Worm (Caenorhabditis elegans): ENCODE data around the gene pitp-1.

pitp-1 gene

ce11 chrIII:3520417-3520816 lies 9.2 kb downstream of the pitp-1 start (continued):
- TF ChIP-seq ztf-22 (GFP tag; optimal IDR thresholded peaks at IDR 0.05) (peak; percentile 50), nfyb-1 (GFP tag; IDR thresholded peaks at IDR 0.05) (no peak), hlh-26 (GFP tag; conservative IDR thresholded peaks at IDR 0.05) (no peak), sea-2 (GFP tag; IDR thresholded peaks at IDR 0.05) (no peak), lin-40 (tag; optimal IDR thresholded peaks at IDR 0.05) (peak; percentile 8), ztf-6 (GFP tag; IDR thresholded peaks at IDR 0.05) (no peak), F49E8.2 (tag; optimal IDR thresholded peaks at IDR 0.05; ENCODE audit: insufficient read depth) (no peak), cebp-1 (GFP tag; IDR thresholded peaks at IDR 0.05) (no peak), cebp-1 (tag; optimal IDR thresholded peaks at IDR 0.05) (peak; percentile 61), snpc-3.4 (tag; optimal IDR thresholded peaks at IDR 0.05) (no peak), C06A6.2 (GFP tag; conservative IDR thresholded peaks at IDR 0.05) (no peak)

- TF ChIP-seq nhr-80 (tag; optimal IDR thresholded peaks at IDR 0.05) = peak; percentile 8
- TF ChIP-seq bed-1 (GFP tag; IDR thresholded peaks at IDR 0.05) = no peak
Measured at ce11 chrIII:3519505-3519904, 10.1 kb downstream of the pitp-1 start, which contains the start of gene hmit-1.3. hmit-1.3 (minus strand) TSS chrIII:3519607.

ce11 chrIII:3511808-3512207 lies 17.8 kb downstream of the pitp-1 start:
- TF ChIP-seq hrde-1 (tag; optimal IDR thresholded peaks at IDR 0.05; ENCODE audit: borderline replicate concordance) (no peak), C17E4.6 (GFP tag; IDR thresholded peaks at IDR 0.05) (no peak), aptf-2 (GFP tag; conservative IDR thresholded peaks at IDR 0.05) (no peak), pha-4 (tag; optimal IDR thresholded peaks at IDR 0.05) (no peak), akir-1 (GFP tag; optimal IDR thresholded peaks at IDR 0.05) (no peak), D2030.7 (GFP tag; IDR thresholded peaks at IDR 0.05) (no peak), cebp-1 (GFP tag; IDR thresholded peaks at IDR 0.05) (no peak), cebp-1 (tag; optimal IDR thresholded peaks at IDR 0.05) (no peak), mes-4 (tag; optimal IDR thresholded peaks at IDR 0.05) (no peak), bed-1 (GFP tag; IDR thresholded peaks at IDR 0.05) (no peak), ztf-18 (tag; optimal IDR thresholded peaks at IDR 0.05) (no peak), Y95B8A.8 (GFP tag; IDR thresholded peaks at IDR 0.05) (no peak), hmg-1.2 (GFP tag; IDR thresholded peaks at IDR 0.05) (no peak), gei-17 (GFP tag; optimal IDR thresholded peaks at IDR 0.05) (no peak)

- no peak for TF ChIP-seq Y53F4B.3 (GFP tag; IDR thresholded peaks at IDR 0.05)
- 0 out of 2 replicates have a peak, but pooled peaks have one; percentile 22 for TF ChIP-seq nhr-120 (GFP tag; IDR thresholded peaks at IDR 0.05)
- peak; percentile 44; the same call in 1 of the 2 replicates for TF ChIP-seq F33H1.4 (GFP tag; IDR thresholded peaks at IDR 0.05)
- TF ChIP-seq hmg-1.2 (GFP tag; IDR thresholded peaks at IDR 0.05) = peak; percentile 97
- no peak for TF ChIP-seq attf-6 (GFP tag; IDR thresholded peaks at IDR 0.05)
- peak; percentile 44 for TF ChIP-seq dox-1 (GFP tag; IDR thresholded peaks at IDR 0.05)
- peak; percentile 16 for TF ChIP-seq lin-54 (GFP tag; optimal IDR thresholded peaks at IDR 0.05)
- TF ChIP-seq nhr-90 (tag; optimal IDR thresholded peaks at IDR 0.05) = no peak
- TF ChIP-seq lin-35 (GFP tag; optimal IDR thresholded peaks at IDR 0.05) = peak in 1 of 3 experiments; percentile 9
- no peak for TF ChIP-seq F55B11.4 (tag; optimal IDR thresholded peaks at IDR 0.05; ENCODE audit: borderline replicate concordance, insufficient read depth)
- no peak for TF ChIP-seq atf-7 (tag; optimal IDR thresholded peaks at IDR 0.05)
- no peak for TF ChIP-seq sea-2 (GFP tag; IDR thresholded peaks at IDR 0.05)
- TF ChIP-seq F39B2.1 (GFP tag; IDR thresholded peaks at IDR 0.05) = no peak
- no peak for TF ChIP-seq rpc-1 (optimal IDR thresholded peaks at IDR 0.05)
- no peak for TF ChIP-seq rpc-1 (tag; optimal IDR thresholded peaks at IDR 0.05)
- no peak for TF ChIP-seq lir-1 (GFP tag; conservative IDR thresholded peaks at IDR 0.05)
- TF ChIP-seq hmg-20 (GFP tag; IDR thresholded peaks at IDR 0.05) = no peak
- no peak for TF ChIP-seq C17E4.6 (GFP tag; IDR thresholded peaks at IDR 0.05)
- TF ChIP-seq snpc-4 (GFP tag; optimal IDR thresholded peaks at IDR 0.05) = no peak
- TF ChIP-seq snpc-4 (tag; optimal IDR thresholded peaks at IDR 0.05) = peak in 3 of 4 experiments; percentile 6 to 36 (median 27)
- no peak for TF ChIP-seq gei-17 (GFP tag; optimal IDR thresholded peaks at IDR 0.05)
- no peak for TF ChIP-seq unc-130 (GFP tag; optimal IDR thresholded peaks at IDR 0.05)
- TF ChIP-seq pbrm-1 (GFP tag; IDR thresholded peaks at IDR 0.05) = no peak
- peak; percentile 78 for TF ChIP-seq lsl-1 (GFP tag; optimal IDR thresholded peaks at IDR 0.05)
- TF ChIP-seq Y67H2A.10 (GFP tag; conservative IDR thresholded peaks at IDR 0.05) = no peak
Measured at ce11 chrIII:3509908-3510307, 19.7 kb downstream of the pitp-1 start, which contains the start of the genes M01F1.4 and mrpl-35. M01F1.4 (minus strand) TSS chrIII:3510033. mrpl-35 (plus strand) TSS chrIII:3510237.
